Fruit fly (Drosophila melanogaster) whole organism, embryonic: ENCODE data around the gene mRpS31.

Experiments used
- Bdp1 ChIP-seq: fragments of 200-800 bp; sonication (Bioruptor generic); optimal IDR thresholded peaks from 3 replicates; lab custom pipeline; 2016; ENCODE audit warnings: missing biosample characterization, missing genetic modification characterization
- CG10274 ChIP-seq: fragments of 200-800 bp; sonication (Bioruptor generic); optimal IDR thresholded peaks from 3 replicates; lab custom pipeline; 2017; ENCODE audit warnings: missing biosample characterization, mild to moderate bottlenecking, missing genetic modification characterization
- CG11247 ChIP-seq: fragments of 200-800 bp; sonication (Bioruptor generic); IDR thresholded peaks from 2 replicates; pipeline ENCODE4 v1.3.6; 2022; ENCODE audit warnings: missing biosample characterization, missing genetic modification characterization
- CG11398 ChIP-seq: fragments of 200-800 bp; sonication (Bioruptor generic); optimal IDR thresholded peaks from 2 replicates; lab custom pipeline; 2016; ENCODE audit warnings: missing biosample characterization, missing genetic modification characterization
- CG12219 ChIP-seq: fragments of 200-800 bp; sonication (Bioruptor generic); optimal IDR thresholded peaks from 3 replicates; lab custom pipeline; 2018; ENCODE audit warnings: missing biosample characterization, mild to moderate bottlenecking, missing genetic modification characterization
- CG17912 ChIP-seq: fragments of 200-800 bp; sonication (Bioruptor generic); optimal IDR thresholded peaks from 2 replicates; lab custom pipeline; 2018; ENCODE audit warnings: missing biosample characterization, mild to moderate bottlenecking, missing genetic modification characterization
- CG32532 ChIP-seq: fragments of 200-800 bp; sonication (Bioruptor generic); IDR thresholded peaks from 2 replicates; pipeline ENCODE4 v1.3.6; 2022; ENCODE audit warnings: missing biosample characterization, missing genetic modification characterization
- CG4404 ChIP-seq: fragments of 200-800 bp; sonication (Bioruptor generic); IDR thresholded peaks from 2 replicates; pipeline ENCODE4 v1.3.6; 2022; ENCODE audit warnings: missing biosample characterization, missing genetic modification characterization
- CG4617 ChIP-seq: fragments of 200-800 bp; sonication (Bioruptor generic); optimal IDR thresholded peaks from 3 replicates; lab custom pipeline; 2016; ENCODE audit warnings: missing biosample characterization, missing genetic modification characterization, borderline replicate concordance
- CG6689 ChIP-seq: fragments of 200-800 bp; sonication (Bioruptor generic); IDR thresholded peaks from 2 replicates; pipeline ENCODE4 v1.3.6; 2022; ENCODE audit warnings: missing biosample characterization, missing genetic modification characterization
- CG7556 ChIP-seq: fragments of 200-800 bp; sonication (Bioruptor generic); optimal IDR thresholded peaks from 2 replicates; lab custom pipeline; 2017; ENCODE audit warnings: missing biosample characterization, mild to moderate bottlenecking, missing genetic modification characterization
- CG7786 ChIP-seq: fragments of 200-800 bp; sonication (Bioruptor generic); optimal IDR thresholded peaks from 2 replicates; lab custom pipeline; 2016; ENCODE audit warnings: missing biosample characterization, missing genetic modification characterization
- CG7928 ChIP-seq: fragments of 200-800 bp; sonication (Bioruptor generic); optimal IDR thresholded peaks from 2 replicates; lab custom pipeline; 2017; ENCODE audit warnings: missing biosample characterization, mild to moderate bottlenecking, missing genetic modification characterization
- CG8478 ChIP-seq: fragments of >200 bp; optimal IDR thresholded peaks from 2 replicates; lab custom pipeline; 2018
- CG9817 ChIP-seq: fragments of 200-800 bp; sonication (Bioruptor generic); optimal IDR thresholded peaks from 2 replicates; lab custom pipeline; 2018; ENCODE audit warnings: missing biosample characterization, mild to moderate bottlenecking, missing genetic modification characterization, moderate library complexity
- Camta ChIP-seq: fragments of 200-800 bp; sonication (Bioruptor generic); optimal IDR thresholded peaks from 2 replicates; lab custom pipeline; 2016; ENCODE audit warnings: missing biosample characterization, missing genetic modification characterization
- Chrac-16 ChIP-seq: fragments of 200-800 bp; sonication (Bioruptor generic); optimal IDR thresholded peaks from 3 replicates; lab custom pipeline; 2016; ENCODE audit warnings: missing biosample characterization, missing genetic modification characterization
- Elba2 ChIP-seq: fragments of 200-800 bp; sonication (Bioruptor generic); optimal IDR thresholded peaks from 3 replicates; lab custom pipeline; 2016; ENCODE audit warnings: missing biosample characterization, missing genetic modification characterization
- HLHmδ ChIP-seq: fragments of 200-800 bp; sonication (Bioruptor generic); optimal IDR thresholded peaks from 2 replicates; lab custom pipeline; 2018; ENCODE audit warnings: missing biosample characterization, mild to moderate bottlenecking, missing genetic modification characterization, moderate library complexity
- Max ChIP-seq: fragments of 200-800 bp; sonication (Bioruptor generic); optimal IDR thresholded peaks from 2 replicates; lab custom pipeline; 2016; ENCODE audit warnings: missing biosample characterization, mild to moderate bottlenecking, missing genetic modification characterization
- bbx ChIP-seq: fragments of 200-800 bp; sonication (Bioruptor generic); IDR thresholded peaks from 2 replicates; pipeline ENCODE4 v1.3.6; 2022; ENCODE audit warnings: missing biosample characterization, missing genetic modification characterization; ENCODE audit not compliant: partially characterized antibody
- btn ChIP-seq: fragments of 200-800 bp; sonication (Bioruptor generic); optimal IDR thresholded peaks from 2 replicates; lab custom pipeline; 2016; ENCODE audit warnings: missing biosample characterization, missing genetic modification characterization
- cas ChIP-seq: fragments of 200-800 bp; sonication (Bioruptor generic); IDR thresholded peaks from 2 replicates; pipeline ENCODE4 v1.3.6; 2022; ENCODE audit warnings: missing biosample characterization, missing genetic modification characterization
- cato ChIP-seq: fragments of 200-800 bp; sonication (Bioruptor generic); optimal IDR thresholded peaks from 2 replicates; lab custom pipeline; 2016; ENCODE audit warnings: missing biosample characterization, missing genetic modification characterization, borderline replicate concordance
- caup ChIP-seq: fragments of 200-800 bp; sonication (Bioruptor generic); optimal IDR thresholded peaks from 3 replicates; lab custom pipeline; 2017; ENCODE audit warnings: missing biosample characterization, mild to moderate bottlenecking, missing genetic modification characterization, moderate library complexity; ENCODE audit not compliant: severe bottlenecking
- eyg ChIP-seq: fragments of 200-800 bp; sonication (Bioruptor generic); optimal IDR thresholded peaks from 3 replicates; lab custom pipeline; 2016; ENCODE audit warnings: missing biosample characterization, missing genetic modification characterization
- fd96Cb ChIP-seq: fragments of 200-800 bp; sonication (Bioruptor generic); optimal IDR thresholded peaks from 2 replicates; lab custom pipeline; 2018; ENCODE audit warnings: missing biosample characterization, mild to moderate bottlenecking, missing genetic modification characterization, moderate library complexity
- grau ChIP-seq: fragments of 200-800 bp; optimal IDR thresholded peaks from 3 replicates; lab custom pipeline; 2019; ENCODE audit warnings: missing biosample characterization, mild to moderate bottlenecking, missing genetic modification characterization, moderate library complexity
- gt ChIP-seq: fragments of 200-800 bp; sonication (Bioruptor generic); IDR thresholded peaks from 2 replicates; pipeline ENCODE4 v1.3.6; 2022; ENCODE audit warnings: missing biosample characterization, missing genetic modification characterization
- hkb ChIP-seq, 2 experiments: fragments of 200-800 bp in 1 of 2; fragments of >200 bp in 1 of 2; sonication (Bioruptor generic) in 1 of 2; IDR thresholded peaks in 1 of 2; optimal IDR thresholded peaks in 1 of 2; 2 replicates each; pipeline versions ENCODE4 v1.3.6 to Lab custom; 2017 to 2022; ENCODE audit warnings: missing biosample characterization in 1 of 2, missing genetic modification characterization in 1 of 2
- inv ChIP-seq: fragments of 200-800 bp; sonication (Bioruptor generic); IDR thresholded peaks from 2 replicates; pipeline ENCODE4 v1.3.6; 2022; ENCODE audit warnings: missing biosample characterization, missing genetic modification characterization; ENCODE audit not compliant: partially characterized antibody
- kah ChIP-seq: fragments of 200-800 bp; sonication (Bioruptor generic); optimal IDR thresholded peaks from 2 replicates; lab custom pipeline; 2018; ENCODE audit warnings: missing biosample characterization, mild to moderate bottlenecking, missing genetic modification characterization
- mld ChIP-seq: fragments of 200-800 bp; sonication (Bioruptor generic); IDR thresholded peaks from 3 replicates; pipeline ENCODE4 v1.3.6; 2022; ENCODE audit warnings: missing biosample characterization, missing genetic modification characterization; ENCODE audit not compliant: partially characterized antibody
- nerfin-1 ChIP-seq: fragments of 200-800 bp; sonication (Bioruptor generic); optimal IDR thresholded peaks from 3 replicates; lab custom pipeline; 2019; ENCODE audit warnings: missing biosample characterization, mild to moderate bottlenecking, missing genetic modification characterization, moderate library complexity
- nerfin-2 ChIP-seq: fragments of 200-800 bp; sonication (Bioruptor generic); IDR thresholded peaks from 2 replicates; pipeline ENCODE4 v1.3.6; 2022; ENCODE audit warnings: missing biosample characterization, missing genetic modification characterization; ENCODE audit not compliant: partially characterized antibody
- odd ChIP-seq: fragments of 200-800 bp; sonication (Bioruptor generic); optimal IDR thresholded peaks from 2 replicates; lab custom pipeline; 2017; ENCODE audit warnings: missing biosample characterization, mild to moderate bottlenecking, missing genetic modification characterization
- p53 ChIP-seq: fragments of 200-800 bp; sonication (Bioruptor generic); optimal IDR thresholded peaks from 2 replicates; lab custom pipeline; 2016; ENCODE audit warnings: missing biosample characterization, missing genetic modification characterization
- pfk ChIP-seq: fragments of 200-800 bp; sonication (Bioruptor generic); optimal IDR thresholded peaks from 2 replicates; lab custom pipeline; 2018; ENCODE audit warnings: missing biosample characterization, mild to moderate bottlenecking, missing genetic modification characterization, moderate library complexity
- sens ChIP-seq: fragments of 200-800 bp; sonication (Bioruptor generic); peaks from one replicate; lab custom pipeline; 2016; ENCODE audit warnings: missing biosample characterization, missing genetic modification characterization
- slou ChIP-seq: fragments of 200-800 bp; sonication (Bioruptor generic); optimal IDR thresholded peaks from 3 replicates; lab custom pipeline; 2016; ENCODE audit warnings: missing biosample characterization, missing genetic modification characterization
- ssp ChIP-seq: fragments of 200-800 bp; sonication (Bioruptor generic); IDR thresholded peaks from 2 replicates; pipeline ENCODE4 v1.3.6; 2022; ENCODE audit warnings: missing biosample characterization, missing genetic modification characterization
- tgo ChIP-seq: fragments of 200-800 bp; sonication (Bioruptor generic); IDR thresholded peaks from 3 replicates; pipeline ENCODE4 v1.3.6; 2022; ENCODE audit warnings: missing biosample characterization, missing genetic modification characterization
- tin ChIP-seq: fragments of 200-800 bp; sonication (Bioruptor generic); optimal IDR thresholded peaks from 3 replicates; lab custom pipeline; 2016; ENCODE audit warnings: missing biosample characterization, missing genetic modification characterization
- toy ChIP-seq: fragments of 200-800 bp; sonication (Bioruptor generic); IDR thresholded peaks from 2 replicates; pipeline ENCODE4 v1.3.6; 2022; ENCODE audit warnings: missing biosample characterization, missing genetic modification characterization
- trh ChIP-seq: fragments of 200-800 bp; sonication (Bioruptor generic); optimal IDR thresholded peaks from 2 replicates; lab custom pipeline; 2016; ENCODE audit warnings: missing biosample characterization, missing genetic modification characterization
- vnd ChIP-seq: fragments of 200-800 bp; sonication (Bioruptor generic); IDR thresholded peaks from 3 replicates; pipeline ENCODE4 v1.3.6; 2022; ENCODE audit warnings: missing biosample characterization, missing genetic modification characterization; ENCODE audit not compliant: partially characterized antibody
- vvl ChIP-seq: fragments of 200-800 bp; sonication (Bioruptor generic); IDR thresholded peaks from 2 replicates; pipeline ENCODE4 v1.3.6; 2022; ENCODE audit warnings: missing biosample characterization, missing genetic modification characterization
- zen ChIP-seq: fragments of 200-800 bp; sonication (Bioruptor generic); optimal IDR thresholded peaks from 3 replicates; lab custom pipeline; 2018; ENCODE audit warnings: missing biosample characterization, mild to moderate bottlenecking, missing genetic modification characterization, moderate library complexity
- zf30C ChIP-seq: fragments of 200-800 bp; sonication (Bioruptor generic); optimal IDR thresholded peaks from 3 replicates; lab custom pipeline; 2018; ENCODE audit warnings: missing biosample characterization, mild to moderate bottlenecking, missing genetic modification characterization
- zfh2 ChIP-seq: fragments of 200-800 bp; sonication (Bioruptor generic); optimal IDR thresholded peaks from 2 replicates; lab custom pipeline; 2016; ENCODE audit warnings: missing biosample characterization, missing genetic modification characterization

mRpS31 gene

dm6 chr3L:16001164-16001679, 3.8 kb upstream of the mRpS31 start (continued):
- TF ChIP-seq CG7928 (GFP tag; lab: Kevin White, UChicago) (peak; percentile 16), CG4617 (GFP tag; lab: Kevin White, UChicago) (peak; percentile 3), CG11247 (GFP tag; lab: Robert Waterston, UW) (peak; percentile 68), CG11398 (GFP tag; lab: Kevin White, UChicago) (peak; percentile 56), caup (peak; percentile 84), vnd (GFP tag; lab: Robert Waterston, UW) (no peak), CG17912 (GFP tag; lab: Kevin White, UChicago) (no peak), CG7556 (GFP tag; lab: Kevin White, UChicago) (peak; percentile 81), vvl (GFP tag; lab: Robert Waterston, UW) (no peak; the same call in 1 of the 2 replicates), CG10274 (GFP tag; lab: Kevin White, UChicago) (peak; percentile 33), inv (GFP tag; lab: Robert Waterston, UW) (no peak), nerfin-1 (tag; lab: Kevin White, UChicago) (peak; percentile 45), ssp (GFP tag; lab: Robert Waterston, UW) (0 out of 2 replicates have a peak, but pooled peaks have one; percentile 27), bbx (no peak), mld (GFP tag; lab: Robert Waterston, UW) (no peak), zen (tag; lab: Kevin White, UChicago) (peak; percentile 27), tgo (GFP tag; lab: Robert Waterston, UW) (peak; percentile 70), toy (0 out of 2 replicates have a peak, but pooled peaks have one; percentile 9), Max (GFP tag; lab: Kevin White, UChicago) (peak; percentile 37), CG6689 (GFP tag; lab: Robert Waterston, UW) (peak; percentile 78), btn (GFP tag; lab: Kevin White, UChicago) (peak; percentile 32), CG4404 (GFP tag; lab: Robert Waterston, UW) (no peak), trh (GFP tag; lab: Kevin White, UChicago) (no peak), eyg (GFP tag; lab: Kevin White, UChicago) (peak; percentile 70), grau (tag; lab: Kevin White, UChicago) (peak; percentile 89), pfk (no peak), odd (GFP tag; lab: Kevin White, UChicago) (peak; percentile 76), p53 (GFP tag; lab: Kevin White, UChicago) (no peak), cato (GFP tag; lab: Kevin White, UChicago) (peak; percentile 19), nerfin-2 (GFP tag; lab: Robert Waterston, UW) (no peak), Elba2 (GFP tag; lab: Kevin White, UChicago) (no peak), gt (no peak), CG7786 (GFP tag; lab: Kevin White, UChicago) (peak; percentile 84), HLHmδ (GFP tag; lab: Kevin White, UChicago) (no peak), CG9817 (tag; lab: Kevin White, UChicago) (peak; percentile 89), slou (peak; percentile 39), CG12219 (peak; percentile 68), hkb (optimal IDR thresholded peaks at IDR 0.05; lab: Kevin White, UChicago) (no peak), hkb (GFP tag; IDR thresholded peaks at IDR 0.05; lab: Robert Waterston, UW) (peak; percentile 62), Camta (GFP tag; lab: Kevin White, UChicago) (peak; percentile 67), zfh2 (GFP tag; lab: Kevin White, UChicago) (peak; percentile 90), sens (GFP tag; lab: Kevin White, UChicago) (peak; percentile 75), Chrac-16 (peak; percentile 75), kah (GFP tag; lab: Kevin White, UChicago) (no peak), CG8478 (no peak), fd96Cb (tag; lab: Kevin White, UChicago) (peak; percentile 55), zf30C (GFP tag; lab: Kevin White, UChicago) (peak; percentile 16), CG32532 (peak; percentile 80; the same call in 1 of the 2 replicates), cas (GFP tag; lab: Robert Waterston, UW) (no peak), tin (GFP tag; lab: Kevin White, UChicago) (peak; percentile 59), Bdp1 (GFP tag; lab: Kevin White, UChicago) (peak; percentile 4)
